Fruit fly (Drosophila melanogaster) whole organism, prepupa: ENCODE measurements around the gene ebd1.

Source experiments
- Blimp-1 ChIP-seq: fragments of 200-800 bp; sonication (Bioruptor generic); optimal IDR thresholded peaks from 3 replicates; lab custom pipeline; 2017; ENCODE audit warnings: missing biosample characterization, missing genetic modification characterization, mild to moderate bottlenecking, moderate library complexity, missing genetic modification reagents
- CG10631 ChIP-seq: fragments of 200-800 bp; sonication (Bioruptor generic); optimal IDR thresholded peaks from 2 replicates; lab custom pipeline; 2016; ENCODE audit warnings: missing biosample characterization, missing genetic modification characterization
- CG10669 ChIP-seq: fragments of 200-800 bp; sonication (Bioruptor generic); optimal IDR thresholded peaks from 3 replicates; lab custom pipeline; 2018; ENCODE audit warnings: missing biosample characterization, mild to moderate bottlenecking, missing genetic modification characterization, moderate library complexity
- CG11294 ChIP-seq: fragments of 200-800 bp; sonication (Bioruptor generic); IDR thresholded peaks from 2 replicates; pipeline ENCODE4 v1.3.6; 2022; ENCODE audit warnings: missing biosample characterization, missing genetic modification characterization
- CG11762 ChIP-seq: fragments of 200-800 bp; sonication (Bioruptor generic); optimal IDR thresholded peaks from 3 replicates; lab custom pipeline; 2016; ENCODE audit warnings: missing biosample characterization, missing genetic modification characterization; ENCODE audit not compliant: insufficient read depth
- CG11902 ChIP-seq: fragments of 200-800 bp; sonication (Bioruptor generic); optimal IDR thresholded peaks from 3 replicates; lab custom pipeline; 2016; ENCODE audit warnings: missing biosample characterization, missing genetic modification characterization
- CG15336 ChIP-seq: fragments of 200-800 bp; sonication (Bioruptor generic); IDR thresholded peaks from 2 replicates; pipeline ENCODE4 v1.3.6; 2022; ENCODE audit warnings: missing biosample characterization, missing genetic modification characterization
- CG1621 ChIP-seq: fragments of 200-800 bp; sonication (Bioruptor generic); optimal IDR thresholded peaks from 3 replicates; lab custom pipeline; 2018; ENCODE audit warnings: missing biosample characterization, mild to moderate bottlenecking, missing genetic modification characterization
- CG16779 ChIP-seq: fragments of 200-800 bp; sonication (Bioruptor generic); optimal IDR thresholded peaks from 3 replicates; lab custom pipeline; 2017; ENCODE audit warnings: missing biosample characterization, mild to moderate bottlenecking, missing genetic modification characterization
- CG3032 ChIP-seq: fragments of 200-800 bp; optimal IDR thresholded peaks from 2 replicates; lab custom pipeline; 2019; ENCODE audit warnings: missing biosample characterization, mild to moderate bottlenecking, missing genetic modification characterization, moderate library complexity
- CG32006 ChIP-seq: fragments of 200-800 bp; sonication (Bioruptor generic); optimal IDR thresholded peaks from 3 replicates; lab custom pipeline; 2017; ENCODE audit warnings: missing biosample characterization, mild to moderate bottlenecking, missing genetic modification characterization
- CG34406 ChIP-seq: fragments of 200-800 bp; sonication (Bioruptor generic); optimal IDR thresholded peaks from 3 replicates; lab custom pipeline; 2016; ENCODE audit warnings: missing biosample characterization, missing genetic modification characterization
- CG3919 ChIP-seq: fragments of 200-800 bp; sonication (Bioruptor generic); optimal IDR thresholded peaks from 3 replicates; lab custom pipeline; 2016; ENCODE audit warnings: missing biosample characterization, missing genetic modification characterization
- CG6163 ChIP-seq: fragments of 200-800 bp; sonication (Bioruptor generic); IDR thresholded peaks from 3 replicates; pipeline ENCODE4 v1.3.6; 2022; ENCODE audit warnings: missing biosample characterization, missing genetic modification characterization
- CG6276 ChIP-seq: fragments of 200-800 bp; sonication (Bioruptor generic); optimal IDR thresholded peaks from 2 replicates; lab custom pipeline; 2017; ENCODE audit warnings: missing biosample characterization, mild to moderate bottlenecking, missing genetic modification characterization
- CG6792 ChIP-seq: fragments of 200-800 bp; sonication (Bioruptor generic); optimal IDR thresholded peaks from 3 replicates; lab custom pipeline; 2016; ENCODE audit warnings: missing biosample characterization, missing genetic modification characterization
- CG6808 ChIP-seq: fragments of 200-800 bp; sonication (Bioruptor generic); optimal IDR thresholded peaks from 3 replicates; lab custom pipeline; 2017; ENCODE audit warnings: missing biosample characterization, missing genetic modification characterization, mild to moderate bottlenecking, moderate library complexity, missing genetic modification reagents
- CG6854 ChIP-seq: fragments of 200-800 bp; sonication (Bioruptor generic); optimal IDR thresholded peaks from 2 replicates; lab custom pipeline; 2017; ENCODE audit warnings: missing biosample characterization, mild to moderate bottlenecking, missing genetic modification characterization
- CG7368 ChIP-seq: fragments of 200-800 bp; sonication (Bioruptor generic); optimal IDR thresholded peaks from 3 replicates; lab custom pipeline; 2016; ENCODE audit warnings: missing biosample characterization, missing genetic modification characterization
- CG8319 ChIP-seq: fragments of 200-800 bp; sonication (Bioruptor generic); optimal IDR thresholded peaks from 3 replicates; lab custom pipeline; 2016; ENCODE audit warnings: missing biosample characterization, missing genetic modification characterization
- CG8632 ChIP-seq: fragments of 200-800 bp; sonication (Bioruptor generic); optimal IDR thresholded peaks from 3 replicates; lab custom pipeline; 2016; ENCODE audit warnings: missing biosample characterization, missing genetic modification characterization
- CG9139 ChIP-seq: fragments of 200-800 bp; sonication (Bioruptor generic); optimal IDR thresholded peaks from 3 replicates; lab custom pipeline; 2017; ENCODE audit warnings: missing biosample characterization, mild to moderate bottlenecking, missing genetic modification characterization
- Eip78C ChIP-seq: fragments of 200-800 bp; sonication (Bioruptor generic); peaks from one replicate; lab custom pipeline; 2016; ENCODE audit warnings: missing biosample characterization, missing genetic modification characterization
- Eip93F ChIP-seq: fragments of 200-800 bp; sonication (Bioruptor generic); optimal IDR thresholded peaks from 2 replicates; lab custom pipeline; 2016; ENCODE audit warnings: missing biosample characterization, mild to moderate bottlenecking, missing genetic modification characterization
- Ets96B ChIP-seq: fragments of 200-800 bp; optimal IDR thresholded peaks from 2 replicates; lab custom pipeline; 2019; ENCODE audit warnings: missing biosample characterization, mild to moderate bottlenecking, missing genetic modification characterization, moderate library complexity
- Gug ChIP-seq: fragments of 200-800 bp; sonication (Bioruptor generic); IDR thresholded peaks from 2 replicates; pipeline ENCODE4 v1.3.6; 2022; ENCODE audit warnings: missing biosample characterization, missing genetic modification characterization
- Hr38 ChIP-seq: sonication (Bioruptor generic); optimal IDR thresholded peaks from 2 replicates; lab custom pipeline; 2016; ENCODE audit warnings: missing biosample characterization, missing genetic modification characterization
- Hr39 ChIP-seq: fragments of 200-800 bp; sonication (Bioruptor generic); optimal IDR thresholded peaks from 2 replicates; lab custom pipeline; 2016; ENCODE audit warnings: missing biosample characterization, missing genetic modification characterization
- Hr4 ChIP-seq: fragments of 200-800 bp; sonication (Bioruptor generic); optimal IDR thresholded peaks from 3 replicates; lab custom pipeline; 2016; ENCODE audit warnings: missing biosample characterization, missing genetic modification characterization
- Lpt ChIP-seq: fragments of 200-800 bp; sonication (Bioruptor generic); optimal IDR thresholded peaks from 3 replicates; lab custom pipeline; 2016; ENCODE audit warnings: missing biosample characterization, missing genetic modification characterization
- OdsH ChIP-seq: fragments of 200-800 bp; sonication (Bioruptor generic); optimal IDR thresholded peaks from 3 replicates; lab custom pipeline; 2016; ENCODE audit warnings: missing biosample characterization, missing genetic modification characterization
- Smox ChIP-seq: fragments of 200-800 bp; sonication (Bioruptor generic); optimal IDR thresholded peaks from 3 replicates; lab custom pipeline; 2016; ENCODE audit warnings: missing biosample characterization, missing genetic modification characterization
- Sox102F ChIP-seq: fragments of 200-800 bp; sonication (Bioruptor generic); optimal IDR thresholded peaks from 2 replicates; lab custom pipeline; 2016; ENCODE audit warnings: missing biosample characterization, mild to moderate bottlenecking, missing genetic modification characterization
- Sox14 ChIP-seq: fragments of 200-800 bp; sonication (Bioruptor generic); optimal IDR thresholded peaks from 3 replicates; lab custom pipeline; 2016; ENCODE audit warnings: missing biosample characterization, missing genetic modification characterization
- Sox15 ChIP-seq: fragments of 200-800 bp; sonication (Bioruptor generic); optimal IDR thresholded peaks from 3 replicates; lab custom pipeline; 2016; ENCODE audit warnings: missing biosample characterization, missing genetic modification characterization
- achi ChIP-seq: fragments of 200-800 bp; sonication (Bioruptor generic); optimal IDR thresholded peaks from 3 replicates; lab custom pipeline; 2016; ENCODE audit warnings: missing biosample characterization, missing genetic modification characterization
- acj6 ChIP-seq: fragments of 200-800 bp; sonication (Bioruptor generic); optimal IDR thresholded peaks from 3 replicates; lab custom pipeline; 2016; ENCODE audit warnings: missing biosample characterization, missing genetic modification characterization
- cyc ChIP-seq: fragments of 200-800 bp; sonication (Bioruptor generic); optimal IDR thresholded peaks from 3 replicates; lab custom pipeline; 2016; ENCODE audit warnings: missing biosample characterization, missing genetic modification characterization
- dac ChIP-seq: fragments of 200-800 bp; sonication (Bioruptor generic); optimal IDR thresholded peaks from 2 replicates; lab custom pipeline; 2017; ENCODE audit warnings: missing biosample characterization, mild to moderate bottlenecking, missing genetic modification characterization
- dsx ChIP-seq: fragments of 200-800 bp; optimal IDR thresholded peaks from 3 replicates; lab custom pipeline; 2019; ENCODE audit warnings: missing biosample characterization, mild to moderate bottlenecking, missing genetic modification characterization, moderate library complexity; ENCODE audit not compliant: poor library complexity, severe bottlenecking
- eg ChIP-seq: fragments of 200-800 bp; sonication (Bioruptor generic); IDR thresholded peaks from 3 replicates; pipeline ENCODE4 v1.3.6; 2022; ENCODE audit warnings: missing biosample characterization, missing genetic modification characterization
- esn ChIP-seq: fragments of 200-800 bp; sonication (Bioruptor generic); optimal IDR thresholded peaks from 2 replicates; lab custom pipeline; 2016; ENCODE audit warnings: missing biosample characterization, mild to moderate bottlenecking, missing genetic modification characterization, moderate library complexity
- fd59A ChIP-seq: fragments of 200-800 bp; sonication (Bioruptor generic); optimal IDR thresholded peaks from 2 replicates; lab custom pipeline; 2017; ENCODE audit warnings: missing biosample characterization, mild to moderate bottlenecking, missing genetic modification characterization, missing genetic modification reagents
- fd85E ChIP-seq: fragments of 200-800 bp; sonication (Bioruptor generic); optimal IDR thresholded peaks from 3 replicates; lab custom pipeline; 2016; ENCODE audit warnings: missing biosample characterization, missing genetic modification characterization
- fkh ChIP-seq: fragments of 200-800 bp; sonication (Bioruptor generic); optimal IDR thresholded peaks from 3 replicates; lab custom pipeline; 2017; ENCODE audit warnings: missing biosample characterization, mild to moderate bottlenecking, missing genetic modification characterization, moderate library complexity
- lz ChIP-seq: fragments of 200-800 bp; sonication (Bioruptor generic); optimal IDR thresholded peaks from 3 replicates; lab custom pipeline; 2016; ENCODE audit warnings: missing biosample characterization, missing genetic modification characterization
- net ChIP-seq: fragments of 200-800 bp; sonication (Bioruptor generic); optimal IDR thresholded peaks from 3 replicates; lab custom pipeline; 2016; ENCODE audit warnings: missing biosample characterization, missing genetic modification characterization
- pdm3 ChIP-seq: fragments of 200-800 bp; sonication (Bioruptor generic); optimal IDR thresholded peaks from 3 replicates; lab custom pipeline; 2016; ENCODE audit warnings: missing biosample characterization, missing genetic modification characterization
- salr ChIP-seq, 2 experiments: fragments of 200-800 bp; sonication (Bioruptor generic); optimal IDR thresholded peaks; 3 replicates each; lab custom pipeline; 2016 to 2018; ENCODE audit warnings: missing biosample characterization in 2 of 2, missing genetic modification characterization in 2 of 2, mild to moderate bottlenecking in 1 of 2
- ss ChIP-seq, 2 experiments: fragments of 200-800 bp; sonication (Bioruptor generic); optimal IDR thresholded peaks; 2 replicates in 1 of 2; 3 replicates in 1 of 2; lab custom pipeline; 2017 to 2018; ENCODE audit warnings: mild to moderate bottlenecking in 2 of 2, missing biosample characterization in 2 of 2, missing genetic modification characterization in 2 of 2, moderate library complexity in 1 of 2
- svp ChIP-seq: fragments of 200-800 bp; sonication (Bioruptor generic); peaks from one replicate; lab custom pipeline; 2016; ENCODE audit warnings: missing biosample characterization, missing genetic modification characterization
- topi ChIP-seq: fragments of 200-800 bp; sonication (Bioruptor generic); optimal IDR thresholded peaks from 3 replicates; lab custom pipeline; 2016; ENCODE audit warnings: missing biosample characterization, missing genetic modification characterization

ebd1 gene

DNA sequence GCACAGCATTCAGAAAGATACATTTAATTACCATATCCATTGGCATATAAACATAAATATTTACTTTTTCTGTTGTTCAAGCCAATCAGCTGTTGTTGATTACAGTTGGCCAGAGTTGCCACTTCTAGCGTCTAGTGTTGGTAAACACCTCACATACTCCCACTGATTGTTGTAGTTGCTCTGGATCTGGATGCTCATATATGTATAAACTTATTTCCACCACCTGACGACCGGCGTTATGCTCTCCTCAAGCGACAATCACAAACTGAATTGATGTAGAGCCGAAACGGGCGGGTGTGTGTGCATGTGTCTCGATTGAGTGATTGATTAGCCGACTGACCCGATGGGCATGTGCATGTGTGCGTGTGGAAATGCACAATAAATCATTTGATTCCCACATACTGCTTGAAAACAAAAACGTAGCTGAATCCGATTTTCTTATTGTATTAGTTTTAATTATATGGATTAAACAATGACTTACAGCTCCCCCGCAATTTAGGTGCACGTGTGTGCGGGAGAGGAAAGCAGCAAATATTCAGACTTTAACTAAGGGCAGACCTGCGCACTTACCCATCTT is 3.5 kb downstream of the ebd1 start:
- TF ChIP-seq Sox102F (GFP tag; lab: Kevin White, UChicago) (peak; percentile 57), esn (peak; percentile 64), CG34406 (no peak), lz (GFP tag; lab: Kevin White, UChicago) (peak; percentile 33), dac (GFP tag; lab: Kevin White, UChicago) (no peak), Hr38 (no peak), CG3919 (peak; percentile 64), dsx (GFP tag; lab: Kevin White, UChicago) (peak; percentile 12), pdm3 (GFP tag; lab: Kevin White, UChicago) (peak; percentile 28), CG10631 (GFP tag; lab: Kevin White, UChicago) (no peak), CG11902 (GFP tag; lab: Kevin White, UChicago) (no peak), acj6 (GFP tag; lab: Kevin White, UChicago) (no peak), salr (GFP tag; optimal IDR thresholded peaks at IDR 0.05; lab: Kevin White, UChicago) (no peak), CG3032 (no peak), Hr4 (GFP tag; lab: Kevin White, UChicago) (no peak), fkh (peak; percentile 97), Gug (GFP tag; lab: Robert Waterston, UW) (no peak), CG6854 (peak; percentile 23), Smox (GFP tag; lab: Kevin White, UChicago) (peak; percentile 34), topi (GFP tag; lab: Kevin White, UChicago) (peak; percentile 42), CG6163 (no peak), CG10669 (no peak), Eip78C (GFP tag; lab: Kevin White, UChicago) (peak; percentile 62), Sox15 (GFP tag; lab: Kevin White, UChicago) (no peak), CG1621 (tag; lab: Kevin White, UChicago) (peak; percentile 29), achi (GFP tag; lab: Kevin White, UChicago) (peak; percentile 36), CG6276 (GFP tag; lab: Kevin White, UChicago) (no peak), fd85E (GFP tag; lab: Kevin White, UChicago) (no peak), Ets96B (tag; lab: Kevin White, UChicago) (no peak), CG8319 (GFP tag; lab: Kevin White, UChicago) (peak; percentile 13), net (peak; percentile 43), CG7368 (peak; percentile 15), fd59A (GFP tag; lab: Kevin White, UChicago) (no peak), Eip93F (no peak), OdsH (peak; percentile 26), eg (peak; percentile 14; the same call in 1 of the 3 replicates), CG11762 (GFP tag; lab: Kevin White, UChicago) (no peak), CG8632 (GFP tag; lab: Kevin White, UChicago) (no peak), CG6792 (peak; percentile 39), ss (GFP tag; optimal IDR thresholded peaks at IDR 0.05; lab: Kevin White, UChicago) (peak; percentile 6 to 42), CG9139 (GFP tag; lab: Kevin White, UChicago) (no peak), CG15336 (GFP tag; lab: Robert Waterston, UW) (peak; percentile 21; the same call in 1 of the 2 replicates), cyc (GFP tag; lab: Kevin White, UChicago) (peak; percentile 23), CG11294 (GFP tag; lab: Robert Waterston, UW) (no peak), Blimp-1 (no peak), CG16779 (tag; lab: Kevin White, UChicago) (no peak), svp (peak; percentile 65), Lpt (GFP tag; lab: Kevin White, UChicago) (peak; percentile 7), Hr39 (GFP tag; lab: Kevin White, UChicago) (no peak), CG32006 (GFP tag; lab: Kevin White, UChicago) (no peak), Sox14 (GFP tag; lab: Kevin White, UChicago) (peak; percentile 55), CG6808 (GFP tag; lab: Kevin White, UChicago) (no peak)
